Fruit fly (Drosophila melanogaster) whole organism, adult: ENCODE data around the gene B52.

Experiments
- CG11617 ChIP-seq: fragments of 200-800 bp; sonication (Bioruptor generic); optimal IDR thresholded peaks from 2 replicates; lab custom pipeline; 2017; ENCODE audit warnings: mild to moderate bottlenecking, missing biosample characterization, missing genetic modification reagents, missing genetic modification characterization
- CG14711 ChIP-seq: fragments of 200-800 bp; sonication (Bioruptor generic); optimal IDR thresholded peaks from 2 replicates; lab custom pipeline; 2018; ENCODE audit warnings: missing biosample characterization, mild to moderate bottlenecking, missing genetic modification characterization, moderate library complexity
- CG1620 ChIP-seq: fragments of 200-800 bp; sonication (Bioruptor generic); optimal IDR thresholded peaks from 2 replicates; lab custom pipeline; 2016; ENCODE audit warnings: missing biosample characterization, missing genetic modification characterization
- CG33017 ChIP-seq: fragments of 200-800 bp; sonication (Bioruptor generic); optimal IDR thresholded peaks from 2 replicates; lab custom pipeline; 2018; ENCODE audit warnings: missing biosample characterization, mild to moderate bottlenecking, missing genetic modification characterization, moderate library complexity
- CG7101 ChIP-seq: fragments of 200-800 bp; sonication (Bioruptor generic); optimal IDR thresholded peaks from 2 replicates; lab custom pipeline; 2018; ENCODE audit warnings: missing biosample characterization, mild to moderate bottlenecking, missing genetic modification characterization, moderate library complexity
- Clk ChIP-seq: fragments of 200-800 bp; sonication (Bioruptor generic); optimal IDR thresholded peaks from 2 replicates; lab custom pipeline; 2017; ENCODE audit warnings: missing biosample characterization, missing genetic modification characterization
- Crg-1 ChIP-seq: fragments of 200-800 bp; sonication (Bioruptor generic); optimal IDR thresholded peaks from 2 replicates; lab custom pipeline; 2016; ENCODE audit warnings: missing biosample characterization, missing genetic modification characterization
- Hr96 ChIP-seq: fragments of 200-800 bp; sonication (Bioruptor generic); optimal IDR thresholded peaks from 2 replicates; lab custom pipeline; 2016; ENCODE audit warnings: missing biosample characterization, missing genetic modification characterization
- Mnt ChIP-seq: fragments of 200-800 bp; sonication (Bioruptor generic); optimal IDR thresholded peaks from 2 replicates; lab custom pipeline; 2016; ENCODE audit warnings: missing biosample characterization, mild to moderate bottlenecking, missing genetic modification characterization
- kay ChIP-seq: fragments of 200-800 bp; sonication (Bioruptor generic); peaks from one replicate; lab custom pipeline; 2016; ENCODE audit warnings: missing biosample characterization, missing genetic modification characterization, borderline replicate concordance
- toe ChIP-seq: fragments of 200-800 bp; sonication (Bioruptor generic); optimal IDR thresholded peaks from 2 replicates; lab custom pipeline; 2016; ENCODE audit warnings: missing biosample characterization, missing genetic modification characterization

DNA sequence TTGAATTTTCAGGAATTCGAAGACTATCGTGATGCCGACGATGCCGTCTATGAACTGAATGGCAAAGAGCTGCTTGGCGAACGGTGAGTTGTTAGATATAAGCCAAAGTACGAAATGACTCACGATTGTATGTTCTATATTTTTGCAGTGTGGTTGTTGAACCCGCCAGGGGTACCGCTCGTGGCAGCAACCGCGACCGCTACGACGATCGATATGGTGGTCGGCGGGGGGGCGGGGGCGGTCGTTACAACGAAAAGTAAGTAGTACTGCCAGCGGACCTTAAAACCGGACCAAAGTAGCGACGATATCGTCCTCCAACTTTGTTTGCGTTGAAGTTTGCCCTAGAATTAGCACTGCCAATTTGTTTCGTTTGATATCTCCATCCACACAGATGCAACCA is 1.0 kb downstream of the B52 start:
- no peak for TF ChIP-seq kay (GFP tag; lab: Kevin White, UChicago)
- TF ChIP-seq CG7101, result no peak
- no peak for TF ChIP-seq Crg-1 (GFP tag; lab: Kevin White, UChicago)
- no peak for TF ChIP-seq CG11617
- TF ChIP-seq CG14711 (tag; lab: Kevin White, UChicago), result no peak
- no peak for TF ChIP-seq Hr96
- TF ChIP-seq toe, result no peak
- no peak for TF ChIP-seq Mnt (GFP tag; lab: Kevin White, UChicago)
- TF ChIP-seq CG33017 (tag; lab: Kevin White, UChicago), result no peak
- TF ChIP-seq CG1620, result no peak
- no peak for TF ChIP-seq Clk (GFP tag; lab: Kevin White, UChicago)
